Fruit fly (Drosophila melanogaster) whole organism, pupa: ENCODE results near the gene CG9951.

Experiments
- CG12605 ChIP-seq: fragments of 200-800 bp; sonication (Bioruptor generic); IDR thresholded peaks from 2 replicates; pipeline ENCODE4 v1.3.6; 2022; ENCODE audit warnings: missing biosample characterization, missing genetic modification characterization
- CG13204 ChIP-seq: fragments of 200-800 bp; sonication (Bioruptor generic); optimal IDR thresholded peaks from 2 replicates; lab custom pipeline; 2018; ENCODE audit warnings: missing biosample characterization, mild to moderate bottlenecking, missing genetic modification characterization, moderate library complexity
- CG14655 ChIP-seq: fragments of 200-800 bp; sonication (Bioruptor generic); optimal IDR thresholded peaks from 3 replicates; lab custom pipeline; 2017; ENCODE audit warnings: mild to moderate bottlenecking, missing biosample characterization, missing genetic modification reagents, missing genetic modification characterization
- CG32121 ChIP-seq: fragments of 200-800 bp; sonication (Bioruptor generic); IDR thresholded peaks from 2 replicates; pipeline ENCODE4 v1.3.6; 2022; ENCODE audit warnings: missing biosample characterization, missing genetic modification characterization
- CG4496 ChIP-seq: fragments of 200-800 bp; sonication (Bioruptor generic); IDR thresholded peaks from 3 replicates; pipeline ENCODE4 v1.3.6; 2022; ENCODE audit warnings: missing biosample characterization, missing genetic modification characterization
- CG9948 ChIP-seq: fragments of 200-800 bp; sonication (Bioruptor generic); optimal IDR thresholded peaks from 2 replicates; lab custom pipeline; 2018; ENCODE audit warnings: missing biosample characterization, mild to moderate bottlenecking, missing genetic modification characterization, moderate library complexity
- D1 ChIP-seq: fragments of 200-800 bp; sonication (Bioruptor generic); optimal IDR thresholded peaks from 2 replicates; lab custom pipeline; 2018; ENCODE audit warnings: missing biosample characterization, mild to moderate bottlenecking, missing genetic modification characterization, moderate library complexity
- EcR ChIP-seq: fragments of 200-800 bp; sonication (Bioruptor generic); optimal IDR thresholded peaks from 3 replicates; lab custom pipeline; 2019; ENCODE audit warnings: missing biosample characterization, missing genetic modification characterization, mild to moderate bottlenecking, moderate library complexity, missing genetic modification reagents
- Ets98B ChIP-seq: fragments of 200-800 bp; sonication (Bioruptor generic); IDR thresholded peaks from 2 replicates; pipeline ENCODE4 v1.3.6; 2022; ENCODE audit warnings: missing biosample characterization, missing genetic modification characterization
- gl ChIP-seq: fragments of 200-800 bp; sonication (Bioruptor generic); optimal IDR thresholded peaks from 2 replicates; lab custom pipeline; 2018; ENCODE audit warnings: missing biosample characterization, mild to moderate bottlenecking, missing genetic modification characterization
- rn ChIP-seq: fragments of 200-800 bp; sonication (Bioruptor generic); IDR thresholded peaks from 2 replicates; pipeline ENCODE4 v1.3.6; 2022; ENCODE audit warnings: missing biosample characterization, missing genetic modification characterization

DNA sequence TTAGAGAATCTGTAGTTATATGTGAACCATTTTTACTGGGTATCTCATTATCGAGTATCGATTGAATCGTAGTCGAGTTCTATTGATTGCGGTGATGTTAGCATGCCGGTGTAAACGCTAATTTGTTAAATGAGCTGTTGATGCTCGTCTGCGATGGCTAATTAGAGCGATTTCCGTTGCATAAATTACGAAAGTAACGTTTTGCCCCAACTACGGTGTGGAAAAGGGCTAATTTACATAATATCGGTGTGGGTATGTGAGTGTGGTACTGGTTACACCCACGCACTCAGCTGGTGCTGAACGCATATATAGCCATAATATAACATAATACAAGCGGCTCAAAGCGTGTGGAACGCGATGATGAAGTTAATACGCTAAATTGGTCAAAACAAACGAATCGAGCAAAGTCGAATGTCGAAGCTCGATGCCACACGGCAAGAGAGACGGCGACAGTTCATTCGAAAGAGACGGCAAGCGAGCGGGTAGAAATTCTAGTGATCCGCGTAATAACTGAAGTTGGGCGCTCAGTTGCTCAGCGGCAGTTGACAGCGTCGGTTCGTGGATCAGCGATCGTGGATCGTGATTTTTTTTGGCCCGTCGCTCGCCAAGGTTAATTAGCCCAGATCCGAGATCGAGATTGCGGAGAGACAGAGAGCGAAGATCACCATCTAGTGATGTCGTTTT, 14.0 kb downstream of the CG9951 start, which contains the start of gene CG32170:
- TF ChIP-seq D1 (tag; lab: Kevin White, UChicago), result no peak
- TF ChIP-seq CG4496, result peak; percentile 53; the same call in 1 of the 3 replicates
- TF ChIP-seq CG9948, result no peak
- no peak for TF ChIP-seq EcR (GFP tag; lab: Kevin White, UChicago)
- TF ChIP-seq gl, result no peak
- TF ChIP-seq CG32121 (GFP tag; lab: Robert Waterston, UW), result no peak
- TF ChIP-seq rn (GFP tag; lab: Robert Waterston, UW), result no peak
- TF ChIP-seq CG14655 (GFP tag; lab: Kevin White, UChicago), result no peak
- peak; percentile 29 for TF ChIP-seq CG13204 (GFP tag; lab: Kevin White, UChicago)
- TF ChIP-seq CG12605 (GFP tag; lab: Robert Waterston, UW), result no peak
- TF ChIP-seq Ets98B, result no peak
